Fruit fly (Drosophila melanogaster) whole organism: ENCODE data around the gene mei-41.

Experiments
- Dll ChIP-seq: fragments of >200 bp; optimal IDR thresholded peaks from 2 replicates; lab custom pipeline; 2017
- EcR ChIP-seq, 2 experiments: fragments of >200 bp; optimal IDR thresholded peaks; 2 replicates each; lab custom pipeline; 2017; ENCODE audit warnings: missing biosample characterization in 2 of 2, missing genetic modification characterization in 2 of 2, missing genetic modification reagents in 2 of 2
- psq ChIP-seq: fragments of >200 bp; optimal IDR thresholded peaks from 2 replicates; lab custom pipeline; 2017
- usp ChIP-seq: fragments of >200 bp; optimal IDR thresholded peaks from 2 replicates; lab custom pipeline; 2017; ENCODE audit warnings: missing biosample characterization, missing genetic modification characterization, mixed read lengths

dm6 chrX:16405209-16405608, 13.7 kb downstream of the mei-41 start, which contains the start of gene CG4301:
- TF ChIP-seq EcR (GFP tag; optimal IDR thresholded peaks at IDR 0.05; lab: Kevin White, UChicago), result no peak
- no peak for TF ChIP-seq usp (GFP tag; lab: Kevin White, UChicago)
- TF ChIP-seq psq (lab: Kevin White, UChicago), result no peak
- no peak for TF ChIP-seq Dll (lab: Kevin White, UChicago)
